Worm (Caenorhabditis elegans): ENCODE results near the gene EGAP1.1.

- TF ChIP-seq ceh-18 (tag; optimal IDR thresholded peaks at IDR 0.05) = no peak
- no peak for TF ChIP-seq ama-1 (optimal IDR thresholded peaks at IDR 0.05)
- TF ChIP-seq sdc-2 (tag; optimal IDR thresholded peaks at IDR 0.05) = no peak
- no peak for TF ChIP-seq pqm-1 (tag; optimal IDR thresholded peaks at IDR 0.05)
- no peak for TF ChIP-seq lin-11 (tag; optimal IDR thresholded peaks at IDR 0.05)
- no peak for TF ChIP-seq Y22D7AL.16 (tag; optimal IDR thresholded peaks at IDR 0.05)
- no peak for TF ChIP-seq rnt-1 (tag; optimal IDR thresholded peaks at IDR 0.05)
- no peak for TF ChIP-seq hlh-15 (tag; optimal IDR thresholded peaks at IDR 0.05)
- TF ChIP-seq ceh-9 (tag; optimal IDR thresholded peaks at IDR 0.05) = no peak
- TF ChIP-seq pha-4 (tag; optimal IDR thresholded peaks at IDR 0.05) = no peak
Observed at ce11 chrIII:5919799-5920387, 17.1 kb downstream of the EGAP1.1 start, which contains the start of the genes tdo-2 and C28H8.2.

Measured in whole organism, late embryonic.